Fruit fly (Drosophila melanogaster) whole organism, prepupa: Measurements from ENCODE around the gene CG6650.

Source experiments
- Blimp-1 ChIP-seq: fragments of 200-800 bp; sonication (Bioruptor generic); optimal IDR thresholded peaks from 3 replicates; lab custom pipeline; 2017; ENCODE audit warnings: missing biosample characterization, missing genetic modification characterization, mild to moderate bottlenecking, moderate library complexity, missing genetic modification reagents
- CG10631 ChIP-seq: fragments of 200-800 bp; sonication (Bioruptor generic); optimal IDR thresholded peaks from 2 replicates; lab custom pipeline; 2016; ENCODE audit warnings: missing biosample characterization, missing genetic modification characterization
- CG10669 ChIP-seq: fragments of 200-800 bp; sonication (Bioruptor generic); optimal IDR thresholded peaks from 3 replicates; lab custom pipeline; 2018; ENCODE audit warnings: missing biosample characterization, mild to moderate bottlenecking, missing genetic modification characterization, moderate library complexity
- CG11294 ChIP-seq: fragments of 200-800 bp; sonication (Bioruptor generic); IDR thresholded peaks from 2 replicates; pipeline ENCODE4 v1.3.6; 2022; ENCODE audit warnings: missing biosample characterization, missing genetic modification characterization
- CG11762 ChIP-seq: fragments of 200-800 bp; sonication (Bioruptor generic); optimal IDR thresholded peaks from 3 replicates; lab custom pipeline; 2016; ENCODE audit warnings: missing biosample characterization, missing genetic modification characterization; ENCODE audit not compliant: insufficient read depth
- CG1621 ChIP-seq: fragments of 200-800 bp; sonication (Bioruptor generic); optimal IDR thresholded peaks from 3 replicates; lab custom pipeline; 2018; ENCODE audit warnings: missing biosample characterization, mild to moderate bottlenecking, missing genetic modification characterization
- CG16779 ChIP-seq: fragments of 200-800 bp; sonication (Bioruptor generic); optimal IDR thresholded peaks from 3 replicates; lab custom pipeline; 2017; ENCODE audit warnings: missing biosample characterization, mild to moderate bottlenecking, missing genetic modification characterization
- CG31627 ChIP-seq: fragments of 200-800 bp; sonication (Bioruptor generic); optimal IDR thresholded peaks from 3 replicates; lab custom pipeline; 2016; ENCODE audit warnings: missing biosample characterization, missing genetic modification characterization
- CG32006 ChIP-seq: fragments of 200-800 bp; sonication (Bioruptor generic); optimal IDR thresholded peaks from 3 replicates; lab custom pipeline; 2017; ENCODE audit warnings: missing biosample characterization, mild to moderate bottlenecking, missing genetic modification characterization
- CG34406 ChIP-seq: fragments of 200-800 bp; sonication (Bioruptor generic); optimal IDR thresholded peaks from 3 replicates; lab custom pipeline; 2016; ENCODE audit warnings: missing biosample characterization, missing genetic modification characterization
- CG4318 ChIP-seq: fragments of 200-800 bp; sonication (Bioruptor generic); optimal IDR thresholded peaks from 3 replicates; lab custom pipeline; 2017; ENCODE audit warnings: missing biosample characterization, mild to moderate bottlenecking, missing genetic modification characterization
- CG6163 ChIP-seq: fragments of 200-800 bp; sonication (Bioruptor generic); IDR thresholded peaks from 3 replicates; pipeline ENCODE4 v1.3.6; 2022; ENCODE audit warnings: missing biosample characterization, missing genetic modification characterization
- CG6276 ChIP-seq: fragments of 200-800 bp; sonication (Bioruptor generic); optimal IDR thresholded peaks from 2 replicates; lab custom pipeline; 2017; ENCODE audit warnings: missing biosample characterization, mild to moderate bottlenecking, missing genetic modification characterization
- CG6792 ChIP-seq: fragments of 200-800 bp; sonication (Bioruptor generic); optimal IDR thresholded peaks from 3 replicates; lab custom pipeline; 2016; ENCODE audit warnings: missing biosample characterization, missing genetic modification characterization
- CG6808 ChIP-seq: fragments of 200-800 bp; sonication (Bioruptor generic); optimal IDR thresholded peaks from 3 replicates; lab custom pipeline; 2017; ENCODE audit warnings: missing biosample characterization, missing genetic modification characterization, mild to moderate bottlenecking, moderate library complexity, missing genetic modification reagents
- CG6854 ChIP-seq: fragments of 200-800 bp; sonication (Bioruptor generic); optimal IDR thresholded peaks from 2 replicates; lab custom pipeline; 2017; ENCODE audit warnings: missing biosample characterization, mild to moderate bottlenecking, missing genetic modification characterization
- CG8119 ChIP-seq: fragments of 200-800 bp; sonication (Bioruptor generic); IDR thresholded peaks from 3 replicates; pipeline ENCODE4 v1.3.6; 2022; ENCODE audit warnings: missing biosample characterization, missing genetic modification characterization
- CG8632 ChIP-seq: fragments of 200-800 bp; sonication (Bioruptor generic); optimal IDR thresholded peaks from 3 replicates; lab custom pipeline; 2016; ENCODE audit warnings: missing biosample characterization, missing genetic modification characterization
- CG9139 ChIP-seq: fragments of 200-800 bp; sonication (Bioruptor generic); optimal IDR thresholded peaks from 3 replicates; lab custom pipeline; 2017; ENCODE audit warnings: missing biosample characterization, mild to moderate bottlenecking, missing genetic modification characterization
- Eip75B ChIP-seq: fragments of 200-800 bp; sonication (Bioruptor generic); optimal IDR thresholded peaks from 3 replicates; lab custom pipeline; 2016; ENCODE audit warnings: missing biosample characterization, missing genetic modification characterization
- Eip78C ChIP-seq: fragments of 200-800 bp; sonication (Bioruptor generic); peaks from one replicate; lab custom pipeline; 2016; ENCODE audit warnings: missing biosample characterization, missing genetic modification characterization
- Eip93F ChIP-seq: fragments of 200-800 bp; sonication (Bioruptor generic); optimal IDR thresholded peaks from 2 replicates; lab custom pipeline; 2016; ENCODE audit warnings: missing biosample characterization, mild to moderate bottlenecking, missing genetic modification characterization
- Ets96B ChIP-seq: fragments of 200-800 bp; optimal IDR thresholded peaks from 2 replicates; lab custom pipeline; 2019; ENCODE audit warnings: missing biosample characterization, mild to moderate bottlenecking, missing genetic modification characterization, moderate library complexity
- Gug ChIP-seq: fragments of 200-800 bp; sonication (Bioruptor generic); IDR thresholded peaks from 2 replicates; pipeline ENCODE4 v1.3.6; 2022; ENCODE audit warnings: missing biosample characterization, missing genetic modification characterization
- Hr38 ChIP-seq: sonication (Bioruptor generic); optimal IDR thresholded peaks from 2 replicates; lab custom pipeline; 2016; ENCODE audit warnings: missing biosample characterization, missing genetic modification characterization
- Hr4 ChIP-seq: fragments of 200-800 bp; sonication (Bioruptor generic); optimal IDR thresholded peaks from 3 replicates; lab custom pipeline; 2016; ENCODE audit warnings: missing biosample characterization, missing genetic modification characterization
- Lpt ChIP-seq: fragments of 200-800 bp; sonication (Bioruptor generic); optimal IDR thresholded peaks from 3 replicates; lab custom pipeline; 2016; ENCODE audit warnings: missing biosample characterization, missing genetic modification characterization
- Met ChIP-seq: fragments of 200-800 bp; sonication (Bioruptor generic); optimal IDR thresholded peaks from 3 replicates; lab custom pipeline; 2016; ENCODE audit warnings: missing biosample characterization, missing genetic modification characterization
- OdsH ChIP-seq: fragments of 200-800 bp; sonication (Bioruptor generic); optimal IDR thresholded peaks from 3 replicates; lab custom pipeline; 2016; ENCODE audit warnings: missing biosample characterization, missing genetic modification characterization
- Smox ChIP-seq: fragments of 200-800 bp; sonication (Bioruptor generic); optimal IDR thresholded peaks from 3 replicates; lab custom pipeline; 2016; ENCODE audit warnings: missing biosample characterization, missing genetic modification characterization
- Sox102F ChIP-seq: fragments of 200-800 bp; sonication (Bioruptor generic); optimal IDR thresholded peaks from 2 replicates; lab custom pipeline; 2016; ENCODE audit warnings: missing biosample characterization, mild to moderate bottlenecking, missing genetic modification characterization
- Sox14 ChIP-seq: fragments of 200-800 bp; sonication (Bioruptor generic); optimal IDR thresholded peaks from 3 replicates; lab custom pipeline; 2016; ENCODE audit warnings: missing biosample characterization, missing genetic modification characterization
- Sox15 ChIP-seq: fragments of 200-800 bp; sonication (Bioruptor generic); optimal IDR thresholded peaks from 3 replicates; lab custom pipeline; 2016; ENCODE audit warnings: missing biosample characterization, missing genetic modification characterization
- cyc ChIP-seq: fragments of 200-800 bp; sonication (Bioruptor generic); optimal IDR thresholded peaks from 3 replicates; lab custom pipeline; 2016; ENCODE audit warnings: missing biosample characterization, missing genetic modification characterization
- dac ChIP-seq: fragments of 200-800 bp; sonication (Bioruptor generic); optimal IDR thresholded peaks from 2 replicates; lab custom pipeline; 2017; ENCODE audit warnings: missing biosample characterization, mild to moderate bottlenecking, missing genetic modification characterization
- dsx ChIP-seq: fragments of 200-800 bp; optimal IDR thresholded peaks from 3 replicates; lab custom pipeline; 2019; ENCODE audit warnings: missing biosample characterization, mild to moderate bottlenecking, missing genetic modification characterization, moderate library complexity; ENCODE audit not compliant: poor library complexity, severe bottlenecking
- eg ChIP-seq: fragments of 200-800 bp; sonication (Bioruptor generic); IDR thresholded peaks from 3 replicates; pipeline ENCODE4 v1.3.6; 2022; ENCODE audit warnings: missing biosample characterization, missing genetic modification characterization
- esn ChIP-seq: fragments of 200-800 bp; sonication (Bioruptor generic); optimal IDR thresholded peaks from 2 replicates; lab custom pipeline; 2016; ENCODE audit warnings: missing biosample characterization, mild to moderate bottlenecking, missing genetic modification characterization, moderate library complexity
- fd59A ChIP-seq: fragments of 200-800 bp; sonication (Bioruptor generic); optimal IDR thresholded peaks from 2 replicates; lab custom pipeline; 2017; ENCODE audit warnings: missing biosample characterization, mild to moderate bottlenecking, missing genetic modification characterization, missing genetic modification reagents
- fd85E ChIP-seq: fragments of 200-800 bp; sonication (Bioruptor generic); optimal IDR thresholded peaks from 3 replicates; lab custom pipeline; 2016; ENCODE audit warnings: missing biosample characterization, missing genetic modification characterization
- fkh ChIP-seq: fragments of 200-800 bp; sonication (Bioruptor generic); optimal IDR thresholded peaks from 3 replicates; lab custom pipeline; 2017; ENCODE audit warnings: missing biosample characterization, mild to moderate bottlenecking, missing genetic modification characterization, moderate library complexity
- lz ChIP-seq: fragments of 200-800 bp; sonication (Bioruptor generic); optimal IDR thresholded peaks from 3 replicates; lab custom pipeline; 2016; ENCODE audit warnings: missing biosample characterization, missing genetic modification characterization
- net ChIP-seq: fragments of 200-800 bp; sonication (Bioruptor generic); optimal IDR thresholded peaks from 3 replicates; lab custom pipeline; 2016; ENCODE audit warnings: missing biosample characterization, missing genetic modification characterization
- pdm3 ChIP-seq: fragments of 200-800 bp; sonication (Bioruptor generic); optimal IDR thresholded peaks from 3 replicates; lab custom pipeline; 2016; ENCODE audit warnings: missing biosample characterization, missing genetic modification characterization
- salr ChIP-seq, 2 experiments: fragments of 200-800 bp; sonication (Bioruptor generic); optimal IDR thresholded peaks; 3 replicates each; lab custom pipeline; 2016 to 2018; ENCODE audit warnings: missing biosample characterization in 2 of 2, missing genetic modification characterization in 2 of 2, mild to moderate bottlenecking in 1 of 2
- spab ChIP-seq: fragments of 200-800 bp; sonication (Bioruptor generic); optimal IDR thresholded peaks from 2 replicates; lab custom pipeline; 2017; ENCODE audit warnings: missing biosample characterization, mild to moderate bottlenecking, missing genetic modification characterization, missing genetic modification reagents
- ss ChIP-seq, 2 experiments: fragments of 200-800 bp; sonication (Bioruptor generic); optimal IDR thresholded peaks; 2 replicates in 1 of 2; 3 replicates in 1 of 2; lab custom pipeline; 2017 to 2018; ENCODE audit warnings: mild to moderate bottlenecking in 2 of 2, missing biosample characterization in 2 of 2, missing genetic modification characterization in 2 of 2, moderate library complexity in 1 of 2
- svp ChIP-seq: fragments of 200-800 bp; sonication (Bioruptor generic); peaks from one replicate; lab custom pipeline; 2016; ENCODE audit warnings: missing biosample characterization, missing genetic modification characterization
- topi ChIP-seq: fragments of 200-800 bp; sonication (Bioruptor generic); optimal IDR thresholded peaks from 3 replicates; lab custom pipeline; 2016; ENCODE audit warnings: missing biosample characterization, missing genetic modification characterization
- vri ChIP-seq: fragments of 200-800 bp; sonication (Bioruptor generic); optimal IDR thresholded peaks from 3 replicates; lab custom pipeline; 2016; ENCODE audit warnings: missing biosample characterization, mild to moderate bottlenecking, missing genetic modification characterization

Gene CG6650

dm6 chr3L:14004041-14004407 lies 27.2 kb upstream of the CG6650 start:
- no peak for TF ChIP-seq CG6808
- TF ChIP-seq CG11762 (GFP tag; lab: Kevin White, UChicago), result no peak
- TF ChIP-seq Smox (GFP tag; lab: Kevin White, UChicago), result no peak
- peak; percentile 13 for TF ChIP-seq dsx
- TF ChIP-seq CG10631, result peak; percentile 1
- TF ChIP-seq CG6163 (GFP tag; lab: Robert Waterston, UW), result peak; percentile 95
- TF ChIP-seq CG6792 (GFP tag; lab: Kevin White, UChicago), result no peak
- no peak for TF ChIP-seq cyc (GFP tag; lab: Kevin White, UChicago)
- peak; percentile 26 for TF ChIP-seq vri
- peak in 1 of 2 experiments; percentile 33 for TF ChIP-seq salr (GFP tag; optimal IDR thresholded peaks at IDR 0.05; lab: Kevin White, UChicago)
- no peak for TF ChIP-seq Hr38 (GFP tag; lab: Kevin White, UChicago)
- TF ChIP-seq net, result peak; percentile 21
- TF ChIP-seq Blimp-1 (GFP tag; lab: Kevin White, UChicago), result peak; percentile 96
- TF ChIP-seq CG16779 (tag; lab: Kevin White, UChicago), result no peak
- peak; percentile 5 for TF ChIP-seq topi
- no peak for TF ChIP-seq CG31627 (GFP tag; lab: Kevin White, UChicago)
- peak; percentile 5 for TF ChIP-seq Met (GFP tag; lab: Kevin White, UChicago)
- no peak for TF ChIP-seq spab (GFP tag; lab: Kevin White, UChicago)
- no peak for TF ChIP-seq CG6276
- TF ChIP-seq Sox15 (GFP tag; lab: Kevin White, UChicago), result no peak
- TF ChIP-seq Sox14 (GFP tag; lab: Kevin White, UChicago), result peak; percentile 35
- TF ChIP-seq fd59A, result no peak
- peak; percentile 74 for TF ChIP-seq Eip78C
- TF ChIP-seq Lpt (GFP tag; lab: Kevin White, UChicago), result peak; percentile 13
- TF ChIP-seq pdm3 (GFP tag; lab: Kevin White, UChicago), result peak; percentile 7
- TF ChIP-seq eg (GFP tag; lab: Robert Waterston, UW), result peak; percentile 34
- TF ChIP-seq Hr4 (GFP tag; lab: Kevin White, UChicago), result no peak
- no peak for TF ChIP-seq OdsH (GFP tag; lab: Kevin White, UChicago)
- TF ChIP-seq CG1621 (tag; lab: Kevin White, UChicago), result peak; percentile 66
- no peak for TF ChIP-seq CG4318 (GFP tag; lab: Kevin White, UChicago)
- peak; percentile 21 for TF ChIP-seq dac (GFP tag; lab: Kevin White, UChicago)
- TF ChIP-seq fd85E, result peak; percentile 4
- TF ChIP-seq CG8632, result peak; percentile 16
- TF ChIP-seq CG6854 (GFP tag; lab: Kevin White, UChicago), result no peak
- peak; percentile 24 for TF ChIP-seq fkh (GFP tag; lab: Kevin White, UChicago)
- TF ChIP-seq CG9139, result peak; percentile 26
- TF ChIP-seq Ets96B, result no peak
- peak in 1 of 2 experiments; percentile 25 for TF ChIP-seq ss (GFP tag; optimal IDR thresholded peaks at IDR 0.05; lab: Kevin White, UChicago)
- peak; percentile 46 for TF ChIP-seq esn (GFP tag; lab: Kevin White, UChicago)
- TF ChIP-seq, all 60 proteins: peak for 22

dm6 chr3L:14004963-14005458 lies 26.2 kb upstream of the CG6650 start:
- peak; percentile 100 for TF ChIP-seq Eip78C
- peak; percentile 99 for TF ChIP-seq CG31627 (GFP tag; lab: Kevin White, UChicago)
- peak; percentile 94 for TF ChIP-seq Eip93F
- peak; percentile 99 for TF ChIP-seq Eip75B (GFP tag; lab: Kevin White, UChicago)
- TF ChIP-seq Gug (GFP tag; lab: Robert Waterston, UW), result peak; percentile 97
- peak; percentile 99 for TF ChIP-seq svp
- peak; percentile 98 for TF ChIP-seq CG6792 (GFP tag; lab: Kevin White, UChicago)
- TF ChIP-seq CG10669, result peak; percentile 98
- TF ChIP-seq vri, result peak; percentile 97
- TF ChIP-seq CG32006 (GFP tag; lab: Kevin White, UChicago), result peak; percentile 100
- TF ChIP-seq CG16779 (tag; lab: Kevin White, UChicago), result peak; percentile 97
- TF ChIP-seq dsx, result peak; percentile 90
- TF ChIP-seq CG4318 (GFP tag; lab: Kevin White, UChicago), result peak; percentile 98
- peak; percentile 90 for TF ChIP-seq CG9139
- peak; percentile 98 for TF ChIP-seq CG34406 (GFP tag; lab: Kevin White, UChicago)
- peak; percentile 98 for TF ChIP-seq lz (GFP tag; lab: Kevin White, UChicago)
- peak; percentile 99 for TF ChIP-seq CG8119 (GFP tag; lab: Robert Waterston, UW)
- peak; percentile 95 for TF ChIP-seq CG6808
- peak; percentile 98 for TF ChIP-seq CG11294 (GFP tag; lab: Robert Waterston, UW)
- TF ChIP-seq Hr4 (GFP tag; lab: Kevin White, UChicago), result peak; percentile 99
- peak; percentile 96 for TF ChIP-seq Sox102F (GFP tag; lab: Kevin White, UChicago)
- TF ChIP-seq Sox15 (GFP tag; lab: Kevin White, UChicago), result peak; percentile 98
- peak; percentile 98 for TF ChIP-seq CG6276
